Fruit fly (Drosophila melanogaster): ENCODE data around the gene Cln3.
A peak's percentile ranks its signal among the peaks of the same experiment; 100 is the strongest.

Cln3 gene

DNA sequence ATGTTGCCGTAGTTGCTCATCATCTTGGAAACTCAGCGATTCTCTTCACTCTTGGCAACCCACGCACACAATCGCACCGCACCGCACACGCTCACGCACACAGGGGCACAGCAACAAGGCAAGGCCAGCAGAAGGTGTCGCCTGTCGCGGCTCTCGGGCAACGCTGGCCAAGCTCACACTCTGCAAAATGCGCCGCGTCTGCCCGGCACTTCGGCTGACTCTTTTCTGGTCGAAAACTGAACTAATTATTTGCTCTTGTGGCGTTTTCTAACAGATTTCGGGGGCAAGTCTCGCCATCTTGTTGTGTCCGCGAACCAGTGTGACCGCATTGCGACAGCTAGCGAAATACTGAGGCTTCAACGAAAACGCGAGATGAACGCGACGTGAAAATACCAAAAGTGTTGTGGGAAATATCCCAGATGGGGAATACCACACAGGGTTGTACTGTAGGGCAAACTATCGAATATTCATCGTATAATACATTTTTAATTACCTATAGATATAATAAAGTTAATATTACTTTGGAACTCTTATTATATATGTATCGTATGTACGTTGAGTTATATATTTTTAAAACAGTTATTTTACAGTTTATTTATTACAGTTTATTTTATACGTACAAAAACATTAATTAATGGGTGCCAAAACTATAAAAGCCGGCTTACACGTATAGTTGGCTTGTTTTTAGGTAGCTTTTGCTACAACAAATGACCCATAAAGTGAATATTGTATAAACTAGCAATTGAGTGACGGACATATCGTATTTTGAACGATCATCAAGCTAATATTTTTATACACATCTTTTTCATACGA lies 32.5 kb upstream of the Cln3 start, which contains the start of the genes MED19 and CG7430 (continued):
- TF ChIP-seq pfk (GFP tag; optimal IDR thresholded peaks at IDR 0.05), result no peak
- peak; percentile 34 for TF ChIP-seq dm (GFP tag; optimal IDR thresholded peaks at IDR 0.05)
- TF ChIP-seq Hr3 (GFP tag; optimal IDR thresholded peaks at IDR 0.05), result no peak
- no peak for TF ChIP-seq CG43689 (GFP tag; IDR thresholded peaks at IDR 0.05)
- no peak for TF ChIP-seq nau (GFP tag; optimal IDR thresholded peaks at IDR 0.05)
- peak; percentile 43 for TF ChIP-seq CG31441 (GFP tag; IDR thresholded peaks at IDR 0.05)
- no peak for TF ChIP-seq wdn (GFP tag; IDR thresholded peaks at IDR 0.05)
- peak; percentile 45 for TF ChIP-seq Hmr (GFP tag; optimal IDR thresholded peaks at IDR 0.05)
- no peak for TF ChIP-seq twi (tag; optimal IDR thresholded peaks at IDR 0.05)
- TF ChIP-seq Gug (GFP tag; IDR thresholded peaks at IDR 0.05), result no peak
- no peak for TF ChIP-seq CG4854 (GFP tag; optimal IDR thresholded peaks at IDR 0.05)
- TF ChIP-seq CG7987 (GFP tag; optimal IDR thresholded peaks at IDR 0.05), result peak; percentile 45
- no peak for TF ChIP-seq CG1647 (GFP tag; optimal IDR thresholded peaks at IDR 0.05)
- peak; percentile 45 for TF ChIP-seq nmo (GFP tag; optimal IDR thresholded peaks at IDR 0.05)
- TF ChIP-seq CG14050 (GFP tag; IDR thresholded peaks at IDR 0.05), result no peak
- peak; percentile 29 for TF ChIP-seq CG17829 (tag; optimal IDR thresholded peaks at IDR 0.05)
- TF ChIP-seq Med (GFP tag), result peak; percentile 84
- TF ChIP-seq Sin3A (optimal IDR thresholded peaks at IDR 0.05), result peak; percentile 12
- no peak for TF ChIP-seq tgo (GFP tag; IDR thresholded peaks at IDR 0.05)
- TF ChIP-seq pros (GFP tag; optimal IDR thresholded peaks at IDR 0.05), result no peak
- no peak for TF ChIP-seq sens-2 (GFP tag; IDR thresholded peaks at IDR 0.05)
- TF ChIP-seq ham (GFP tag; IDR thresholded peaks at IDR 0.05), result no peak
- no peak for TF ChIP-seq cato (GFP tag; optimal IDR thresholded peaks at IDR 0.05; ENCODE audit: borderline replicate concordance)
- peak; percentile 17 for TF ChIP-seq CTCF (GFP tag; optimal IDR thresholded peaks at IDR 0.05)
- TF ChIP-seq Mad (GFP tag; optimal IDR thresholded peaks at IDR 0.05), result no peak
- TF ChIP-seq HmgZ (tag; optimal IDR thresholded peaks at IDR 0.05), result peak; percentile 38
- TF ChIP-seq CG2120 (GFP tag; optimal IDR thresholded peaks at IDR 0.05), result no peak
- TF ChIP-seq klu (GFP tag; IDR thresholded peaks at IDR 0.05), result no peak
- TF ChIP-seq prd (optimal IDR thresholded peaks at IDR 0.05), result no peak
- TF ChIP-seq prd (GFP tag; IDR thresholded peaks at IDR 0.05), result no peak
- TF ChIP-seq hth (optimal IDR thresholded peaks at IDR 0.05), result no peak
- no peak for TF ChIP-seq hb (GFP tag; IDR thresholded peaks at IDR 0.05; ENCODE audit: partially characterized antibody)
- no peak for TF ChIP-seq CG14441 (GFP tag; IDR thresholded peaks at IDR 0.05)
- TF ChIP-seq CG2116 (GFP tag; optimal IDR thresholded peaks at IDR 0.05), result peak; percentile 99
- no peak for TF ChIP-seq sim (GFP tag; IDR thresholded peaks at IDR 0.05)
- TF ChIP-seq sqz (GFP tag; optimal IDR thresholded peaks at IDR 0.05), result no peak
- no peak for TF ChIP-seq tx (GFP tag; optimal IDR thresholded peaks at IDR 0.05)
- TF ChIP-seq Ada2b (GFP tag; IDR thresholded peaks at IDR 0.05), result no peak
- no peak for TF ChIP-seq odd (GFP tag; optimal IDR thresholded peaks at IDR 0.05)
- peak; percentile 32 for TF ChIP-seq nerfin-1 (tag; optimal IDR thresholded peaks at IDR 0.05)
- peak; percentile 20 for TF ChIP-seq gcm (GFP tag; optimal IDR thresholded peaks at IDR 0.05)
- no peak for TF ChIP-seq CG7839 (tag; optimal IDR thresholded peaks at IDR 0.05)
- TF ChIP-seq Sry-β (GFP tag; optimal IDR thresholded peaks at IDR 0.05), result peak; percentile 13
- TF ChIP-seq CG7357 (GFP tag; IDR thresholded peaks at IDR 0.05), result no peak
- TF ChIP-seq Ssrp (tag; optimal IDR thresholded peaks at IDR 0.05), result no peak
- no peak for TF ChIP-seq CG11085 (GFP tag; IDR thresholded peaks at IDR 0.05)
- TF ChIP-seq gsb-n (tag; optimal IDR thresholded peaks at IDR 0.05), result no peak
- peak; percentile 6 for TF ChIP-seq lilli (GFP tag; optimal IDR thresholded peaks at IDR 0.05)
- no peak for TF ChIP-seq CG12071 (GFP tag; optimal IDR thresholded peaks at IDR 0.05)
- peak; percentile 1 for TF ChIP-seq CG7745 (tag; optimal IDR thresholded peaks at IDR 0.05)
- TF ChIP-seq CG2889 (GFP tag; IDR thresholded peaks at IDR 0.05), result no peak
- peak; percentile 51 for TF ChIP-seq CG7271 (tag; optimal IDR thresholded peaks at IDR 0.05)

Data from whole organism, embryonic.